Fruit fly (Drosophila melanogaster) ovary, adult (tissue): ENCODE measurements around the gene Zwilch.

Experiments
- CG17801 ChIP-seq: fragments of 200-800 bp; optimal IDR thresholded peaks from 2 replicates; lab custom pipeline; 2019; ENCODE audit warnings: missing biosample characterization, mild to moderate bottlenecking, missing genetic modification characterization, moderate library complexity; ENCODE audit not compliant: partially characterized antibody

Zwilch gene

DNA sequence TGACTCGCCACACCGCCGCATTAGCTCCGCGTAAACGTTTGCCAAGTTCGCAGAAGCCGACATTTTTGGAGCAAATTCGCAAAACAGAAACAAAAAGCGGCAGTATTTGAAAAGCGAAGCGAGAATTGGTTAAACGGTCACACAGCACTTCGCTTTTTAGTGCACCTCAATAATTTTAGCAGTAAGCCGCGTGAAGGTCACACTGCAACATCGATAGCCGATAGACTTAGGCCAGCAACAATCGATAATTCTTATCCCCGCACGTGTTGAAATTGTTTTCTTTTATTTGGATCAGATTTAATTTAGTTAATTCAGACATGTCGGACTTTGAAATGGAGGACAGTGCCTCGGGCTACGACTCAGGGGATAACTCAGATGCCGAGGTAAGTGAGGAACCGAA, at the start of gene Zwilch, which contains the start of gene CG1542:
Gene Zwilch (minus strand): TSS at position 150 of the 400 bp plus-strand sequence.
Gene CG1542 (plus strand): TSS at position 232 of the 400 bp plus-strand sequence.
- TF ChIP-seq CG17801 (GFP tag; lab: Kevin White, UChicago), result peak; percentile 3

DNA sequence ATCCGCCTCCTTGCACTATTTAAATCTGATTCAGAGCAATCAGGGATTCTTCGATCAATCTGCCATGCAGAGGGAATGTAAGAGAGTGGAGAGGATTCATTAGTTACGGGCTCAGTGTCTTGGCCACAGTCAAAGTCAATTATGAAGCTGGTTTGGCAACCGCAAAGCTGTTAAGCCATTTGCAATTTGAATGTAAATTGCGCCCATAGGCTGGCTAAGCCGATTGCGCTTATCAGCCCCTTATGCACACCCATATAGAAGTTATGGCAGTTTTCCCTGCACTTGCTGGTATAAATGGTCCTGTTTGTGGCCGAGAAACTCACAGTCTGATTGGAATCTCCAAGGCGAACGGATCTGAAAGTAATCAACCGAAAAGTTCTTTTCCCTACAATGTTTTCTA, 49.1 kb upstream of the Zwilch start, which contains the start of gene CAH5:
Gene CAH5 (plus strand): TSS at position 301 of the 400 bp plus-strand sequence.
- TF ChIP-seq CG17801 (GFP tag; lab: Kevin White, UChicago), result no peak

DNA sequence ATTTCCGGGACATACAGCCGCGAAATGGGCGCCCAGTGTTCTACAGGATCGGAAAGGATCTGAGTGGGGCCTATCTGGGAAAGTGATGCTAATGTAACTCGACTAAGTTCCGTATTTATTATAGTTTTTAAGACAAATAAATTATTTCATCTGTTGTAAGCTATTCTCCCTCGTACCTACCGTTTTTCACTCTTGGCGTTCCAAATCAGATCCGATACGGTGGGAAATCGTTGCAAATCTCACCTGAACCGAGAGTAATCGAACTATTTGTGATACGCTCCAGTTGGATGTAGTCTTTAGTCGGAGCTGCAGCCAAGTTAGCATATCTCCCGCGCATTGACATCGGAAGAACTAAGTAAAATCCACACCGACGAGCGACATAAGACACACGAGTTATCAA, 46.8 kb upstream of the Zwilch start, which contains the start of gene CAH16:
Gene CAH16 (plus strand): TSS at position 301 of the 400 bp plus-strand sequence.
- TF ChIP-seq CG17801 (GFP tag; lab: Kevin White, UChicago), result no peak

DNA sequence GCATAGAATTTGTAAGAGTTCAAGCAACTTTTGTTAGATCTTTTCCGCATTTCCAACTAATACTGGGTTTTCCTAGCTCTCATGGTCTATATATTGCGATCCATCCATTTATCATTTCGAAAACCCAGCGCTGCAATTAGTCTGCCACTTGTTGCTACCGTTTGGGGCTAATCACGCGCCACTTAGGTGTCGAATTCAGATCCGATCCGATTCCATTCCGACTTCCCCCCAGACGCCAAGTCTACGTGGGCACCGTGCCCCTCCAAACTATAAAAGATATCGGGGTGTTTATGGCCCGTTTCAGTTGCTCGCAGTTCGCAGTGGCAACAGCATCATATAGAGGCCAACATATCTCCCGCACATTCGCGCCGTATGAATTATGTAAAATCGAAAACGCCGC, 44.1 kb upstream of the Zwilch start, which contains the start of gene CAH6:
Gene CAH6 (plus strand): TSS at position 301 of the 400 bp plus-strand sequence.
- TF ChIP-seq CG17801 (GFP tag; lab: Kevin White, UChicago), result no peak

DNA sequence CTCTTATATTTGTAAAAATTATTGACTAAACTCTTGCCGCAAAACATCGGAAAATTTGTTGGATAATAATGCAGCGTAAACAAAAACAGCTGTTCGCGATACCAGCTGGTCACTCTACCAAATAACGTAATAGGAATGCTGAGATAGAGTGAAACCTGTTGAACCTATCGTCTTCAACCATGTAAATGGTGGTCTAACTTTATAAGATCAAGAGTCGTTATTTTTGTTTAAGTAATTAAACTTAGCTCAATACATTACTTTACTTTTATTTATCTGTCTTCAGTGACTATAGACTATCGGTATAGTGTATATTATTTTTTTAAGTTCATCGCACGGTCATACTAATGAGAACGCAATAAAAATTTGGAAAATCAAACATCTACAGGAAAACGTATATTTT, 41.6 kb upstream of the Zwilch start, which contains the start of the genes CG1750 and spn-F:
Gene CG1750 (minus strand): TSS at position 93 of the 400 bp plus-strand sequence.
Gene spn-F (plus strand): TSS at position 320 of the 400 bp plus-strand sequence.
- TF ChIP-seq CG17801 (GFP tag; lab: Kevin White, UChicago), result peak; percentile 54

DNA sequence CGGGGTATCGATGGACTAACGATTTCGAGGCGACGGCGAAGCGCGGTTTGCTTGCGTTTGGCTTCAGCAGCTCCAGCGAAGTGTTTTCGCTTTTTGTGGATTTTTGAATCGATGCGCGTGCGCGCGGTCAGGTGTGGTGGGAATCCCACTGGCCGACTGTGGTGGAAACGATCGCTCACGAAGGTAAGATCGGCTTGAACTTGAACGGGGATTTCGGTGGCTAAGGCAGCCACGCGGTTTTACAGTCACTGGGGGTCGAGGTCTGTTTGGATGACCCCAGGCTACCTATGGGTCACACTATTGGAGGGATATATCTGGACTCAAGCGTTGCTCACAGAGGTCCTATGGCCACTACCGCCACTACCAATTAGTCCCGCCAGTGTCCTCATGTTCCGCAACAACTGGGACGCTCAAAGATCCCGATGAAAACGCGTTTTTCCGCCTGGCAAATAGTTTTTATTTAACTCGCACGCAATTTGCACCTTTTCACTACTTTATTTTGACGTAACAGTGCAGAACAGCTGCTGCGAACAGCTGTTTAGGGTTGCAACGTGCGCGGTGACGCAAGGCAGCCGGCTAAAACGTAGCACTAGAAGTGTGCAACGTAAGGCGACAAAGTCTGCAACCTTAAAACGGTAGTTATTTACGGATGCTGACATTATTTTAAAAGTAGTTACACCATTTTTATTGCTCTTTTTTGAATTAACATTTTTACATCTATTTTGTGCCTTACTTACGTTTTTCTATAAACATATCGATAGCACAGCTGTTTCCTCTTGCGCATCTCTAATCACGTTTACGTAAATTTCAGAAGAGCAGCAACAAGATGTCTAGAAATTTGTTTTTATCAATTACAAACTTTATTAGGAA, 39.2 kb upstream of the Zwilch start, which contains the start of the genes qless and mRpL32:
Gene qless (minus strand): TSS at position 516 of the 870 bp plus-strand sequence.
Gene mRpL32 (plus strand): TSS at position 780 of the 870 bp plus-strand sequence.
- TF ChIP-seq CG17801 (GFP tag; lab: Kevin White, UChicago), result peak; percentile 51

DNA sequence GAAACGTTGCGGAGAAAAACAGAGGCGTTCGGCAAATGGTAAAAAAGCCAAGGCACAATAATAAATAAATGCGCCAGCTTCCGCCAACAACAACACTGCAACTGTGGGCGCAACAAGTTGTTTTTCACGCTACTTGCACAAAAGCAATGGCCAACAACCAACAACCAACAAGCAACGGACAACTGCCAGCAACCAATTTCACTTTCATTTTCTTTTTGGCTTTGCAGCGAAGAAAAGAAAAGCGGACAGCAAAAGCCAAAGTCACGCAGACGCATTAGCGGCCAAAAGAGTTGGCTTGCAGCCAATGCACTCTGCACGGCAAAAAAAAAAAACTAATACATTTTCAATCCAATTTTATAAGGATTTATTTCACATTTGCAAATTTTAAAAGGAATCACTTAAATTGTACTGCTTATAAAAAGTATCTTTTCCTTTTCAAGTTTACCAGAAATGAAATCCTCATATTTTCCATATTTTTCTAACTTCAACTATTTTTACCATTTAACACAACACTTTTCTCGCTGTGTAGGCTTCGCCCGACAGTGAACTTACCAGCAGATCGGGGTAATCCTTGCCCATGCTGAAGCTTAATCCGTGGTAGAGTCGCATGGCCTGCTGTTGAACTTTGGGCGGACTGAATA, 38.1 kb upstream of the Zwilch start:
- no peak for TF ChIP-seq CG17801 (GFP tag; lab: Kevin White, UChicago)

DNA sequence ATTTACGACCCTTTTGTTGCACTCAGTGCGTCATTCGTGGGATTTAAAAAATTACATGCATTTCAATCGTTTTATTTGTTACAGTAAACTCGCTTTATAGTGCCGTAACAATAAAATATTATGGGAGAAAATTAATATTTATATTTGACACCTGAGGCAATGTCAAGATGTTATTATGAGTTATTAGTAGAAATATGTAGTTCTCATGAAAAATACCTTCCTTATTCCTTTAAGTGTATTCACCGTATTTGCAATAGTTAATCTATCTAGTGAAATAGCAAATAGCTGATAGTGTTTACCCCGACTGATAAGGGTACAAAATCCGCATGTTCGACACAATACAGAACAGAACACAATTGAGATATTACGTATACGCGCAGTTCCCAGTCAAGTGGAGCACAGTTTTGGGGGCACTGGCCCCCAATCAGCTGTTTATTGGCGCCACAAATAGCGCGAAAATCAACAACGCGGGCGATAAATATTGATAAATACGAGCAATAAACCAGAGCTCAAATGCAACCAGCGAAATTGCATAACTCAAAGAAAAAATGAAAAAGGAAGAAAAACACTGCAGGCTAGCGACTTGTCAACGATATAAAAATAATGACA, 37.4 kb upstream of the Zwilch start:
- no peak for TF ChIP-seq CG17801 (GFP tag; lab: Kevin White, UChicago)

DNA sequence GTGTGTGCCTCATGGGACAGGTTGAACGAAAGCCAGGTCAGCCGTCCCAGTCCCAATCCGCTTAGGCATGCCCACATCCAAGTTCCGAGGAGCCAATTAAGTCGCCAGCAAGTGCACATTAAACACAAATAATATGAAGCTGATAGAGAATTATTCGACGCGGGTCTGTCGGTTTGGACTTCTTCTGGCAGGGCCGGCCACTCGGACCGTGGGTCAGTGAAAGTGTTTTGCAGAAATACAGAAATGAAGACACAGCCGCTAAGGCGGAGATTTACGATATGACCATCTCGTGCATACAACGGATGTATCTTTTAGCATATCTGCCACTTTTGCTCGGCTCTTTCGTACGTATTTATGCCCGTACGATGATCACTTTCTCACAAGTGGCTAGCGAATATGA, 35.1 kb upstream of the Zwilch start:
- no peak for TF ChIP-seq CG17801 (GFP tag; lab: Kevin White, UChicago)

DNA sequence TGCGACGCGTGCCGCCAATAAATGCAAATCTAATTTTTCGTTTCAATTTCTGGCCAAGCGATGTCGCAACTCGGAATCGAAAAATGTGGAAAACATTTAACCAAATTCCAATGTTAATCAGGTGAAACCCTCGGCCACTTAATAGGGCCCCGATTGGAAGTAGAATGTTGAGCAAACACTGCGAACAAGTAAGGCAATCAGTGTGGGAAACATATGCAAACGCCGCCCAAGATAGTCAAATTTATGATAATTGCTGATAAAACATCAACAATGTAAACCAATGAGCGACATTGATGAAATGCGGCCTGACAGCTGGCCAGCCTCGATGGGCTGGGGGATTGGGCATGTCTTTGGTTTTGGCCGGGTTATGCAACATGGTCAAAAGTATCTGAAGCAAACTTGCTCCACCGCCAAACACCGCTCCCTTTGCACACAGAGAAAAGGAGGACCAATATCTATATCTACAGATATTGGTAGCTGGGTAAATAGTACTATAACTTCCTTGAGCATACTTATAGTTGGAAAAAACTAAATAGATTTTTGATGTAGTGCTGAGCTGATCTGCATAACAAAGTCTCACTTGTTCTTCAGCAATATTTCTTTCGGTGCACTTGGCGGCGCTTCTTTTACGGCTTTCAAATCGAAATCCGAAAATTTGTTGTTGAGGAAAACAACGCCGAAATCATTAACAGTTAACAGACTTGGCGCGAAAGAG, 34.3 kb upstream of the Zwilch start:
- TF ChIP-seq CG17801 (GFP tag; lab: Kevin White, UChicago), result no peak

DNA sequence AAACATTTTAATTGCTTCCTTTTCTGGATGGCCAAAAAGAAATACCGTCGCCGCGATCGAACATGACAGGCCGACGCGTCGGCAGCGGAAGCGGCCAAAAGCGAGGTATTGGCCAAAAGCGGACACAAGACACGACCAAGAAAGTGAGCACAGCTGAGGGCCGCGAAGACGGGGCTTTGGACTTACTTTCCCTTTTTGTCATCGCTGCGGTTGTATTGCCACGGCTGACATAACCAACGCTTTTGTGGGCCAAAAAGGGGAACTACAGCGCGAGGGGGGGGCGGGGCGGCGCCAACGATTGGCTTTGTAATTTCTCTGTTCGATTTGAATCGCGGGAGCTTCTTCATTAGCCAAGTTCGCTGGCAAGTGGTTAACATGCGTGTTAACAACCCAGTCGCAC, 32.6 kb upstream of the Zwilch start:
- no peak for TF ChIP-seq CG17801 (GFP tag; lab: Kevin White, UChicago)

DNA sequence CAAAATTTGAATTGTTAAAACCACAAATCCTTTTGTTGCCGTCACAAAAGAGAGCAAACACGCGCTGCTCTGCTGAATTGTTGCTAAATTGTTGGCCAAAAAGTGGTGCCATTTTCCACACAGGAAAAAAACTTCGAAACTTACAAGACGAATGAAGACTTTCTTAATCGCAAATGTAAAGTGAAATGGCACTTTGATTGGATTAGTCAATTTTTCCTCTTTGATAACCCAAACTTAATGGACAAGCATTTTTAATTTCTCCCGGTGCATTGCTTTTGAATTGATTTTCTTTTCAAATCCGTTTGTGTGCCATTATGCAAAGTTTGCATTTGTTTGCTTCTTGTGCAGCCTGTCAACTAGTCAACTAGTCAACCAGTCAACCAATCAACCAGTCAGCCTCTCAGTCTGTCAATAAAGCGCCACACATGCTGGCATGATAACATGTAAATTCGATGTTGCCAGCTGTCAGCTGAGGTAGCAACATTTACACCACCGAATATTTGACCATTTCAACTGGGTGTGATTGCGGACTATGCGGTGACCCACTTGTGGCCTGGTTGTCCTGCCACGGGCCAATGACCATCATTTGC, 30.0 kb upstream of the Zwilch start:
- TF ChIP-seq CG17801 (GFP tag; lab: Kevin White, UChicago), result no peak

DNA sequence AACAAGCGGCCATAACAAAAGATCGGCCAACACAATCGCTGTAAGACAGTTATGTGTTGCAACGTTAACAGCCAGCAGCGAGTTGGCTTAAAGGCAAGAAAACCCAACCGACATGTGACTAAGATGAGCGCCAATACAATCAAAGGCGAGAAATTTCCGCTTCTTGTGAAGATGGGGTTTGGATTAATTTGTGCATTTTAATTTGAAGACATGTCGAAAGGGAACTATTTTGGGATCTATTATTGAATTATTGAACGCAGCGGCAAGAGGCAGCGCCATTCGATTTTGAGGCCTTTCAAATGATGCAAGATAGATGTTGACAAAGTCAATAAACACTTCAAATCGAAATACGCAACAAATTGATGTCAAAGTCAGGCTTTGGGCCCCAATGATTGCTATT, 27.9 kb upstream of the Zwilch start:
- no peak for TF ChIP-seq CG17801 (GFP tag; lab: Kevin White, UChicago)

DNA sequence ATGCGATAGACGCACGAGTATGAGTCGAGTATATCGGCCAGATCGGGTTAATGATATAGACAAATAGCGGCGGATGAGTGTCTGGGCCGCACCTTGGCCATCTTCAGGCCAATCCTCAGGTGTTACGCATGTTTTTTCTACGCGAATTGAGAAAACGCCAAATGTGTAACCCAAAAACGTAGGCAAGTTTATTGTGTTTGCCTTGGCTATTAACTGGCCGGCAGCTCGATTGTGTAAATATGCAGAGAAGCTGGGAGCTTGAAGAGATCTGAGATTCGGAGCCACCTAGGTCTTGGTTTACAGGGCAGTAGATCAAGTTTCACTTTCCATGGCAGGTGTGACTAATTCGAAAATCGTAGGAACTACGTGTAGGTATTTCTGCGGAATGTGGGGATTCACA, 26.8 kb upstream of the Zwilch start:
- no peak for TF ChIP-seq CG17801 (GFP tag; lab: Kevin White, UChicago)
